Fruit fly (Drosophila melanogaster): ENCODE measurements around the gene Hex-A.
A peak's percentile ranks its signal among the peaks of the same experiment; 100 is the strongest.

The Hex-A gene

dm6 chrX:9583440-9584103 is 1.9 kb upstream of the Hex-A start (continued):
- TF ChIP-seq Hmx (GFP tag; optimal IDR thresholded peaks at IDR 0.05): peak; percentile 72
- TF ChIP-seq nau (GFP tag; optimal IDR thresholded peaks at IDR 0.05): peak; percentile 92
- no peak for TF ChIP-seq hkb (optimal IDR thresholded peaks at IDR 0.05)
- peak; percentile 96 for TF ChIP-seq hkb (GFP tag; IDR thresholded peaks at IDR 0.05)
- TF ChIP-seq Dp (GFP tag; optimal IDR thresholded peaks at IDR 0.05): peak; percentile 4
- TF ChIP-seq HLHmδ (GFP tag; optimal IDR thresholded peaks at IDR 0.05): no peak
- TF ChIP-seq CG14860 (GFP tag; IDR thresholded peaks at IDR 0.05; ENCODE audit: partially characterized antibody): no peak
- peak; percentile 97 for TF ChIP-seq dmrt99B (tag; optimal IDR thresholded peaks at IDR 0.05)
- peak; percentile 84 for TF ChIP-seq CG7357 (GFP tag; IDR thresholded peaks at IDR 0.05)
- TF ChIP-seq unc-4 (GFP tag; IDR thresholded peaks at IDR 0.05; ENCODE audit: partially characterized antibody): no peak
- peak; percentile 92 for TF ChIP-seq CG7372 (GFP tag; IDR thresholded peaks at IDR 0.05)
- TF ChIP-seq CG2120 (GFP tag; optimal IDR thresholded peaks at IDR 0.05): peak; percentile 90
- TF ChIP-seq tap (tag; optimal IDR thresholded peaks at IDR 0.05): peak; percentile 94
- peak; percentile 96 for TF ChIP-seq CG10543 (GFP tag; optimal IDR thresholded peaks at IDR 0.05)
- no peak for TF ChIP-seq br (optimal IDR thresholded peaks at IDR 0.05)
- TF ChIP-seq dati (GFP tag; IDR thresholded peaks at IDR 0.05): peak; percentile 70
- TF ChIP-seq yki (optimal IDR thresholded peaks at IDR 0.05): no peak
- TF ChIP-seq dmrt11E (tag; optimal IDR thresholded peaks at IDR 0.05): peak; percentile 78
- peak; percentile 94 for TF ChIP-seq Asciz (GFP tag; optimal IDR thresholded peaks at IDR 0.05)
- no peak for TF ChIP-seq Lpt (GFP tag; optimal IDR thresholded peaks at IDR 0.05)
- peak; percentile 82 for TF ChIP-seq CG4404 (GFP tag; IDR thresholded peaks at IDR 0.05)
- TF ChIP-seq Med (GFP tag): peak; percentile 95
- peak; percentile 95 for TF ChIP-seq CG11695 (GFP tag; IDR thresholded peaks at IDR 0.05)
- TF ChIP-seq CG30020 (tag; optimal IDR thresholded peaks at IDR 0.05): peak; percentile 71
- peak; percentile 11 for TF ChIP-seq pzg (GFP tag; optimal IDR thresholded peaks at IDR 0.05)
- peak; percentile 9 for TF ChIP-seq CG33213 (GFP tag; optimal IDR thresholded peaks at IDR 0.05)
- TF ChIP-seq tgo (GFP tag; IDR thresholded peaks at IDR 0.05): peak; percentile 94
- peak; percentile 93 for TF ChIP-seq CG14441 (GFP tag; IDR thresholded peaks at IDR 0.05)
- peak; percentile 82 for TF ChIP-seq CG6272 (GFP tag; IDR thresholded peaks at IDR 0.05)
- TF ChIP-seq Nf-YC (tag; optimal IDR thresholded peaks at IDR 0.05): peak; percentile 87
- peak; percentile 88 for TF ChIP-seq tin (GFP tag; optimal IDR thresholded peaks at IDR 0.05)
- no peak for TF ChIP-seq CG6791 (GFP tag; IDR thresholded peaks at IDR 0.05; ENCODE audit: partially characterized antibody)
- no peak for TF ChIP-seq prd (optimal IDR thresholded peaks at IDR 0.05)
- peak; percentile 93 for TF ChIP-seq prd (GFP tag; IDR thresholded peaks at IDR 0.05)
- TF ChIP-seq disco-r (GFP tag; optimal IDR thresholded peaks at IDR 0.05): peak; percentile 19
- TF ChIP-seq insv (GFP tag; optimal IDR thresholded peaks at IDR 0.05): peak in 1 of 2 experiments; percentile 61
- no peak for TF ChIP-seq CG7745 (tag; optimal IDR thresholded peaks at IDR 0.05)
- TF ChIP-seq CG42726 (GFP tag; IDR thresholded peaks at IDR 0.05; ENCODE audit: partially characterized antibody): no peak
- peak; percentile 74 for TF ChIP-seq psq (GFP tag; optimal IDR thresholded peaks at IDR 0.05)
- no peak for TF ChIP-seq Opbp (GFP tag; IDR thresholded peaks at IDR 0.05; ENCODE audit: partially characterized antibody)
- peak; percentile 83 for TF ChIP-seq trem (tag; optimal IDR thresholded peaks at IDR 0.05)
- TF ChIP-seq corto (GFP tag; optimal IDR thresholded peaks at IDR 0.05): peak; percentile 68
- peak; percentile 31 for TF ChIP-seq MESR4 (GFP tag; optimal IDR thresholded peaks at IDR 0.05)
- peak; percentile 89 for TF ChIP-seq CG33557 (GFP tag; optimal IDR thresholded peaks at IDR 0.05)
- TF ChIP-seq ranshi (GFP tag; IDR thresholded peaks at IDR 0.05): peak; percentile 88
- TF ChIP-seq pfk (GFP tag; optimal IDR thresholded peaks at IDR 0.05): peak; percentile 47
- peak; percentile 91 for TF ChIP-seq Xbp1 (GFP tag; optimal IDR thresholded peaks at IDR 0.05)
- peak; percentile 80 for TF ChIP-seq Nf-YB (GFP tag; optimal IDR thresholded peaks at IDR 0.05)
- peak; percentile 43 for TF ChIP-seq CG31388 (GFP tag; optimal IDR thresholded peaks at IDR 0.05)
- no peak for TF ChIP-seq p53 (GFP tag; optimal IDR thresholded peaks at IDR 0.05)
- peak; percentile 63; the same call in 1 of the 2 replicates for TF ChIP-seq dimm (GFP tag; IDR thresholded peaks at IDR 0.05)

Data from whole organism, embryonic.